Fruit fly (Drosophila melanogaster) whole organism, adult: ENCODE results near the gene RhoGAP102A.

ENCODE experiments used
- CG33017 ChIP-seq: fragments of 200-800 bp; sonication (Bioruptor generic); optimal IDR thresholded peaks from 2 replicates; lab custom pipeline; 2018; ENCODE audit warnings: missing biosample characterization, mild to moderate bottlenecking, missing genetic modification characterization, moderate library complexity
- CG5204 ChIP-seq: fragments of 200-800 bp; sonication (Bioruptor generic); optimal IDR thresholded peaks from 2 replicates; lab custom pipeline; 2016; ENCODE audit warnings: missing biosample characterization, missing genetic modification characterization
- Mnt ChIP-seq: fragments of 200-800 bp; sonication (Bioruptor generic); optimal IDR thresholded peaks from 2 replicates; lab custom pipeline; 2016; ENCODE audit warnings: missing biosample characterization, mild to moderate bottlenecking, missing genetic modification characterization
- bab1 ChIP-seq: fragments of 200-800 bp; sonication (Bioruptor generic); optimal IDR thresholded peaks from 3 replicates; lab custom pipeline; 2019; ENCODE audit warnings: missing biosample characterization, mild to moderate bottlenecking, missing genetic modification characterization, moderate library complexity
- ovo ChIP-seq: fragments of 200-800 bp; sonication (Bioruptor generic); optimal IDR thresholded peaks from 2 replicates; lab custom pipeline; 2016; ENCODE audit warnings: missing biosample characterization, missing genetic modification characterization
- toe ChIP-seq: fragments of 200-800 bp; sonication (Bioruptor generic); optimal IDR thresholded peaks from 2 replicates; lab custom pipeline; 2016; ENCODE audit warnings: missing biosample characterization, missing genetic modification characterization

dm6 chr4:305697-306096 lies 50.9 kb downstream of the RhoGAP102A start:
- TF ChIP-seq Mnt (GFP tag; lab: Kevin White, UChicago): no peak
- TF ChIP-seq bab1 (GFP tag; lab: Kevin White, UChicago): no peak
- no peak for TF ChIP-seq CG33017 (tag; lab: Kevin White, UChicago)
- no peak for TF ChIP-seq CG5204 (GFP tag; lab: Kevin White, UChicago)
- no peak for TF ChIP-seq toe (GFP tag; lab: Kevin White, UChicago)
- TF ChIP-seq ovo (GFP tag; lab: Kevin White, UChicago): no peak
